Worm (Caenorhabditis elegans): ENCODE results near the gene ubxn-6.

- TF ChIP-seq nhr-12 (tag; optimal IDR thresholded peaks at IDR 0.05) (no peak), pha-4 (tag; optimal IDR thresholded peaks at IDR 0.05) (no peak), nhr-11 (tag; optimal IDR thresholded peaks at IDR 0.05) (no peak), nfya-1 (tag; optimal IDR thresholded peaks at IDR 0.05; ENCODE audit: insufficient read depth) (no peak), mdl-1 (tag; optimal IDR thresholded peaks at IDR 0.05) (no peak), egl-27 (tag; optimal IDR thresholded peaks at IDR 0.05) (no peak), fos-1 (tag; optimal IDR thresholded peaks at IDR 0.05) (no peak), aly-2 (tag; optimal IDR thresholded peaks at IDR 0.05) (no peak), fkh-10 (GFP tag; optimal IDR thresholded peaks at IDR 0.05) (no peak), nhr-237 (tag; optimal IDR thresholded peaks at IDR 0.05) (no peak), zag-1 (tag; optimal IDR thresholded peaks at IDR 0.05) (no peak), snpc-4 (tag; optimal IDR thresholded peaks at IDR 0.05) (no peak)
Measured at ce11 chrIV:4827219-4827618, 17.9 kb upstream of the ubxn-6 start, which contains the start of gene mpz-4.
